Worm (Caenorhabditis elegans) whole organism, early embryonic: ENCODE measurements around the gene Y50E8A.11.

Source experiments
- F13C5.2 ChIP-seq: sonication (generic microtip); optimal IDR thresholded peaks from 2 replicates; lab custom pipeline; 2017; ENCODE audit warnings: mild to moderate bottlenecking, missing genetic modification characterization, inconsistent platforms, missing compliant biosample characterization
- ama-1 ChIP-seq: fragments of 150-350 bp; optimal IDR thresholded peaks from 2 replicates; lab custom pipeline; 2014
- ceh-36 ChIP-seq: sonication (generic microtip); optimal IDR thresholded peaks from 2 replicates; lab custom pipeline; 2016; ENCODE audit warnings: missing genetic modification characterization, inconsistent platforms, missing compliant biosample characterization
- hmbx-1 ChIP-seq: sonication (generic microtip); optimal IDR thresholded peaks from 2 replicates; lab custom pipeline; 2016; ENCODE audit warnings: mild to moderate bottlenecking, missing genetic modification characterization, missing compliant biosample characterization
- hnd-1 ChIP-seq: sonication (generic microtip); optimal IDR thresholded peaks from 2 replicates; lab custom pipeline; 2016; ENCODE audit warnings: missing genetic modification characterization, missing compliant biosample characterization
- tbx-37 ChIP-seq: fragments of 200-800 bp; sonication (Bioruptor generic); conservative IDR thresholded peaks from 2 replicates; pipeline ENCODE4 v1.3.6; 2022; ENCODE audit warnings: missing genetic modification reagents, missing genetic modification characterization, missing compliant biosample characterization

- TF ChIP-seq ama-1, result no peak
- TF ChIP-seq hnd-1 (tag; lab: Kevin White, UChicago), result no peak
- no peak for TF ChIP-seq F13C5.2 (tag; lab: Kevin White, UChicago)
- TF ChIP-seq hmbx-1 (tag; lab: Kevin White, UChicago), result no peak
- TF ChIP-seq tbx-37 (GFP tag; lab: Robert Waterston, UW), result no peak
- TF ChIP-seq ceh-36 (tag; lab: Kevin White, UChicago), result no peak
These were observed 1.6 kb upstream of the Y50E8A.11 start, which contains the start of the genes scrm-7 and Y50E8A.10 for ce11 chrV:14779644-14780043.
